Fruit fly (Drosophila melanogaster) whole organism, embryonic: Measurements from ENCODE around the gene Polr2I.

Source experiments
- Ada2b ChIP-seq: fragments of 200-800 bp; sonication (Bioruptor generic); IDR thresholded peaks from 2 replicates; pipeline ENCODE4 v1.3.6; 2022; ENCODE audit warnings: missing biosample characterization, missing genetic modification characterization
- B-H2 ChIP-seq: fragments of 200-800 bp; sonication (Bioruptor generic); optimal IDR thresholded peaks from 2 replicates; lab custom pipeline; 2018; ENCODE audit warnings: missing biosample characterization, mild to moderate bottlenecking, missing genetic modification characterization
- CG1024 ChIP-seq: fragments of 200-800 bp; sonication (Bioruptor generic); IDR thresholded peaks from 2 replicates; pipeline ENCODE4 v1.3.6; 2022; ENCODE audit warnings: missing biosample characterization, missing genetic modification characterization
- CG10267 ChIP-seq: fragments of 200-800 bp; sonication (Bioruptor generic); optimal IDR thresholded peaks from 2 replicates; lab custom pipeline; 2018; ENCODE audit warnings: missing biosample characterization, mild to moderate bottlenecking, missing genetic modification characterization, moderate library complexity
- CG10543 ChIP-seq: fragments of 200-800 bp; sonication (Bioruptor generic); optimal IDR thresholded peaks from 3 replicates; lab custom pipeline; 2017; ENCODE audit warnings: missing biosample characterization, mild to moderate bottlenecking, missing genetic modification characterization, moderate library complexity
- CG10565 ChIP-seq: fragments of 200-800 bp; sonication (Bioruptor generic); optimal IDR thresholded peaks from 3 replicates; lab custom pipeline; 2016; ENCODE audit warnings: missing biosample characterization, mild to moderate bottlenecking, missing genetic modification characterization
- CG12104 ChIP-seq: fragments of 200-800 bp; sonication (Bioruptor generic); optimal IDR thresholded peaks from 3 replicates; lab custom pipeline; 2016; ENCODE audit warnings: missing biosample characterization, missing genetic modification characterization
- CG12219 ChIP-seq: fragments of 200-800 bp; sonication (Bioruptor generic); optimal IDR thresholded peaks from 3 replicates; lab custom pipeline; 2018; ENCODE audit warnings: missing biosample characterization, mild to moderate bottlenecking, missing genetic modification characterization
- CG12769 ChIP-seq: fragments of 200-800 bp; sonication (Bioruptor generic); optimal IDR thresholded peaks from 2 replicates; lab custom pipeline; 2019; ENCODE audit warnings: missing biosample characterization, mild to moderate bottlenecking, missing genetic modification characterization, moderate library complexity
- CG12942 ChIP-seq: fragments of 200-800 bp; sonication (Bioruptor generic); optimal IDR thresholded peaks from 3 replicates; lab custom pipeline; 2016; ENCODE audit warnings: missing biosample characterization, missing genetic modification characterization
- CG1529 ChIP-seq: fragments of 200-800 bp; sonication (Bioruptor generic); optimal IDR thresholded peaks from 3 replicates; lab custom pipeline; 2018; ENCODE audit warnings: missing biosample characterization, missing genetic modification characterization
- CG15479 ChIP-seq: fragments of 200-800 bp; sonication (Bioruptor generic); optimal IDR thresholded peaks from 3 replicates; lab custom pipeline; 2019; ENCODE audit warnings: missing biosample characterization, mild to moderate bottlenecking, missing genetic modification characterization, moderate library complexity
- CG1647 ChIP-seq: fragments of 200-800 bp; sonication (Bioruptor generic); optimal IDR thresholded peaks from 3 replicates; lab custom pipeline; 2016; ENCODE audit warnings: missing biosample characterization, missing genetic modification characterization
- CG17361 ChIP-seq: fragments of 200-800 bp; sonication (Bioruptor generic); IDR thresholded peaks from 3 replicates; pipeline ENCODE4 v1.3.6; 2022; ENCODE audit warnings: missing biosample characterization, missing genetic modification characterization
- CG2712 ChIP-seq: fragments of 200-800 bp; optimal IDR thresholded peaks from 3 replicates; lab custom pipeline; 2019; ENCODE audit warnings: missing biosample characterization, mild to moderate bottlenecking, missing genetic modification characterization, moderate library complexity
- CG2875 ChIP-seq: fragments of 200-800 bp; sonication (Bioruptor generic); optimal IDR thresholded peaks from 2 replicates; lab custom pipeline; 2017; ENCODE audit warnings: missing biosample characterization, mild to moderate bottlenecking, missing genetic modification characterization, missing genetic modification reagents
- CG30020 ChIP-seq: fragments of 200-800 bp; optimal IDR thresholded peaks from 2 replicates; lab custom pipeline; 2019; ENCODE audit warnings: missing biosample characterization, mild to moderate bottlenecking, missing genetic modification characterization, moderate library complexity
- CG30431 ChIP-seq: fragments of 200-800 bp; sonication (Bioruptor generic); optimal IDR thresholded peaks from 2 replicates; lab custom pipeline; 2017; ENCODE audit warnings: missing biosample characterization, missing genetic modification characterization
- CG31365 ChIP-seq: fragments of 200-800 bp; sonication (Bioruptor generic); optimal IDR thresholded peaks from 2 replicates; lab custom pipeline; 2018; ENCODE audit warnings: missing biosample characterization, mild to moderate bottlenecking, missing genetic modification characterization
- CG32772 ChIP-seq: fragments of 200-800 bp; sonication (Bioruptor generic); IDR thresholded peaks from 2 replicates; pipeline ENCODE4 v1.3.6; 2022; ENCODE audit warnings: missing biosample characterization, missing genetic modification characterization
- CG8281 ChIP-seq: fragments of 200-800 bp; sonication (Bioruptor generic); optimal IDR thresholded peaks from 2 replicates; lab custom pipeline; 2018; ENCODE audit warnings: missing biosample characterization, mild to moderate bottlenecking, missing genetic modification characterization, moderate library complexity
- CG8388 ChIP-seq: fragments of 200-800 bp; sonication (Bioruptor generic); optimal IDR thresholded peaks from 2 replicates; lab custom pipeline; 2019; ENCODE audit warnings: missing biosample characterization, mild to moderate bottlenecking, missing genetic modification characterization, moderate library complexity
- D19A ChIP-seq: fragments of 200-800 bp; optimal IDR thresholded peaks from 3 replicates; lab custom pipeline; 2019; ENCODE audit warnings: missing biosample characterization, mild to moderate bottlenecking, missing genetic modification characterization, moderate library complexity
- D19B ChIP-seq: fragments of 200-800 bp; sonication (Bioruptor generic); optimal IDR thresholded peaks from 2 replicates; lab custom pipeline; 2017; ENCODE audit warnings: missing biosample characterization, mild to moderate bottlenecking, missing genetic modification characterization
- Dip3 ChIP-seq: fragments of 200-800 bp; sonication (Bioruptor generic); optimal IDR thresholded peaks from 3 replicates; lab custom pipeline; 2016; ENCODE audit warnings: missing biosample characterization, missing genetic modification characterization
- Drgx ChIP-seq: fragments of 200-800 bp; sonication (Bioruptor generic); IDR thresholded peaks from 2 replicates; pipeline ENCODE4 v1.3.6; 2022; ENCODE audit warnings: missing biosample characterization, missing genetic modification characterization
- Elba2 ChIP-seq: fragments of 200-800 bp; sonication (Bioruptor generic); optimal IDR thresholded peaks from 3 replicates; lab custom pipeline; 2016; ENCODE audit warnings: missing biosample characterization, missing genetic modification characterization
- Fer2 ChIP-seq: fragments of 200-800 bp; sonication (Bioruptor generic); optimal IDR thresholded peaks from 2 replicates; lab custom pipeline; 2018; ENCODE audit warnings: missing biosample characterization, mild to moderate bottlenecking, missing genetic modification characterization, moderate library complexity
- GATAe ChIP-seq: fragments of 200-800 bp; sonication (Bioruptor generic); conservative IDR thresholded peaks from 2 replicates; pipeline ENCODE4 v1.3.6; 2022; ENCODE audit warnings: missing biosample characterization, missing genetic modification characterization
- Lim3 ChIP-seq: fragments of 200-800 bp; sonication (Bioruptor generic); IDR thresholded peaks from 2 replicates; pipeline ENCODE4 v1.3.6; 2022; ENCODE audit warnings: missing biosample characterization, missing genetic modification characterization
- Max ChIP-seq: fragments of 200-800 bp; sonication (Bioruptor generic); optimal IDR thresholded peaks from 2 replicates; lab custom pipeline; 2016; ENCODE audit warnings: missing biosample characterization, mild to moderate bottlenecking, missing genetic modification characterization
- Spps ChIP-seq: fragments of 200-800 bp; sonication (Bioruptor generic); optimal IDR thresholded peaks from 2 replicates; lab custom pipeline; 2018; ENCODE audit warnings: missing biosample characterization, mild to moderate bottlenecking, missing genetic modification characterization
- Ssrp ChIP-seq: fragments of 200-800 bp; sonication (Bioruptor generic); optimal IDR thresholded peaks from 2 replicates; lab custom pipeline; 2018; ENCODE audit warnings: missing biosample characterization, mild to moderate bottlenecking, missing genetic modification characterization, moderate library complexity
- Stat92E ChIP-seq, 3 experiments: fragments of >200 bp in 2 of 3; fragments of 200-800 bp in 1 of 3; sonication (Bioruptor generic) in 1 of 3; optimal IDR thresholded peaks; 2 replicates each; lab custom pipeline; 2017 to 2019; ENCODE audit warnings: missing biosample characterization in 3 of 3, missing genetic modification characterization in 3 of 3, mild to moderate bottlenecking in 1 of 3, moderate library complexity in 1 of 3
- bcd ChIP-seq: fragments of 200-800 bp; sonication (Bioruptor generic); optimal IDR thresholded peaks from 2 replicates; lab custom pipeline; 2017; ENCODE audit warnings: missing biosample characterization, mild to moderate bottlenecking, missing genetic modification characterization
- dimm ChIP-seq: fragments of 200-800 bp; sonication (Bioruptor generic); IDR thresholded peaks from 2 replicates; pipeline ENCODE4 v1.3.6; 2022; ENCODE audit warnings: missing biosample characterization, missing genetic modification characterization
- dmrt11E ChIP-seq: fragments of 200-800 bp; sonication (Bioruptor generic); optimal IDR thresholded peaks from 3 replicates; lab custom pipeline; 2018; ENCODE audit warnings: missing biosample characterization, mild to moderate bottlenecking, missing genetic modification characterization, moderate library complexity
- hth ChIP-seq: fragments of >200 bp; optimal IDR thresholded peaks from 2 replicates; lab custom pipeline; 2017; ENCODE audit warnings: inconsistent platforms
- insv ChIP-seq, 2 experiments: fragments of 200-800 bp; sonication (Bioruptor generic); optimal IDR thresholded peaks; 3 replicates each; lab custom pipeline; 2016 to 2018; ENCODE audit warnings: missing biosample characterization in 2 of 2, missing genetic modification characterization in 2 of 2
- jing ChIP-seq: fragments of 200-800 bp; sonication (Bioruptor generic); optimal IDR thresholded peaks from 2 replicates; lab custom pipeline; 2018; ENCODE audit warnings: missing biosample characterization, mild to moderate bottlenecking, missing genetic modification characterization
- maf-S ChIP-seq: fragments of 200-800 bp; sonication (Bioruptor generic); optimal IDR thresholded peaks from 2 replicates; lab custom pipeline; 2016; ENCODE audit warnings: missing biosample characterization, missing genetic modification characterization
- odd ChIP-seq: fragments of 200-800 bp; sonication (Bioruptor generic); optimal IDR thresholded peaks from 2 replicates; lab custom pipeline; 2017; ENCODE audit warnings: missing biosample characterization, mild to moderate bottlenecking, missing genetic modification characterization
- pan ChIP-seq, 4 experiments: fragments of >200 bp in 3 of 4; fragments of 200-800 bp in 1 of 4; sonication (Bioruptor generic) in 1 of 4; optimal IDR thresholded peaks in 3 of 4; IDR thresholded peaks in 1 of 4; 2 replicates each; pipeline versions ENCODE4 v1.3.6 to Lab custom; 2017 to 2022; ENCODE audit warnings: missing biosample characterization in 2 of 4, missing genetic modification characterization in 2 of 4, mixed read lengths in 1 of 4
- run ChIP-seq: fragments of 200-800 bp; sonication (Bioruptor generic); optimal IDR thresholded peaks from 3 replicates; lab custom pipeline; 2018; ENCODE audit warnings: missing biosample characterization, mild to moderate bottlenecking, missing genetic modification characterization
- stwl ChIP-seq: fragments of 200-800 bp; sonication (Bioruptor generic); optimal IDR thresholded peaks from 3 replicates; lab custom pipeline; 2018; ENCODE audit warnings: missing biosample characterization, mild to moderate bottlenecking, missing genetic modification characterization, moderate library complexity
- tin ChIP-seq: fragments of 200-800 bp; sonication (Bioruptor generic); optimal IDR thresholded peaks from 3 replicates; lab custom pipeline; 2016; ENCODE audit warnings: missing biosample characterization, missing genetic modification characterization
- trem ChIP-seq: fragments of 200-800 bp; optimal IDR thresholded peaks from 3 replicates; lab custom pipeline; 2019; ENCODE audit warnings: missing biosample characterization, mild to moderate bottlenecking, missing genetic modification characterization, moderate library complexity
- unpg ChIP-seq: fragments of 200-800 bp; sonication (Bioruptor generic); optimal IDR thresholded peaks from 3 replicates; lab custom pipeline; 2018; ENCODE audit warnings: missing biosample characterization, mild to moderate bottlenecking, missing genetic modification characterization, moderate library complexity

The Polr2I gene

DNA sequence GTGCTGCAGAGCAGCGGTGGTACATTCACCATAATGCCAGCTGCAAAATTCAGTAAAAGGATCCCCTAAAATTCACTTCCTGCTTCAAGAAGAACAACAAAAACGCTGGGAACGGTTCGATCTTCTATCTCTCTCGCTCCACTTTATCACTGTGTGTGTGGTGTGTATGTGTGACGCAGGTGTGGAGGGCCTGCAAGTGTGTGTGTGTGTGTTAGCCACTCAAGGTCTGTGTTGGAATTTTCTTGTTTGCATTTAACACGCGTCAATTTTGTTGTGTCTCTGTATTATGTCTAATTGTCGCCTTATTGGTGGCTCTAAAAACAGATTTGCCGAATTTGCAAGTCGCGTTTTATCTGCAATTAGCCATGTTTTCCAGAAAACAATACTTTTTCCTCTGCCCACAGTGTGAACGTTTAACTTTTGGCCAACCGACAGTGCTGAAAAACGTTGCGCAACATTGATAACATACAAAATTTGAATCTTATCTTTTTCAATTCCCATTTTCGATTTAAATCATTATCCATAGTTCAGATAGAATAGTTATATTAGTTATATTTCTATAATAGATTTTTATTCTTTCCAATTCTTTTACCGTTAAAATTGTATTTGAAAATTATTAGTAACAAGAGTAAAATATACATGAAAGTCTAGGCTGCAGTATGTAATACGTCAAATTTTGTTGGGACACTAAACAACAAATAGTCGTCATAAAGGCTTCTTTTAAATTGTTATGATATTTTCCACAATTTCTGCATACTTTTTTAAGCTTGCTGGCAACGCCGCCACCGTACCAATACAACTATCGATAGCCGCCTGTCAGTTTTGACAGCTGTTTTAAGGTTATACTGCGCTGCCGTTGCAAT, 17.6 kb downstream of the Polr2I start, which contains the start of the genes Afti and ATPsynE (continued):
- TF ChIP-seq tin (GFP tag; lab: Kevin White, UChicago): peak; percentile 77
- TF ChIP-seq B-H2 (GFP tag; lab: Kevin White, UChicago): peak; percentile 81
- no peak for TF ChIP-seq hth
- TF ChIP-seq D19A: no peak
- no peak for TF ChIP-seq unpg (GFP tag; lab: Kevin White, UChicago)
- peak; percentile 79 for TF ChIP-seq stwl (tag; lab: Kevin White, UChicago)
- TF ChIP-seq CG2875 (GFP tag; lab: Kevin White, UChicago): no peak
- TF ChIP-seq CG12219: peak; percentile 5
- no peak for TF ChIP-seq Stat92E (GFP tag; optimal IDR thresholded peaks at IDR 0.05; lab: Kevin White, UChicago)
- TF ChIP-seq CG8281 (tag; lab: Kevin White, UChicago): no peak
- no peak for TF ChIP-seq pan (optimal IDR thresholded peaks at IDR 0.05; lab: Kevin White, UChicago)
- peak in 1 of 2 experiments; percentile 78 for TF ChIP-seq pan (GFP tag; optimal IDR thresholded peaks at IDR 0.05 in 1 of 2, IDR thresholded peaks at IDR 0.05 in 1 of 2)
- no peak for TF ChIP-seq Spps (tag; lab: Kevin White, UChicago)
- peak; percentile 71 for TF ChIP-seq Fer2 (tag; lab: Kevin White, UChicago)
- peak; percentile 44 for TF ChIP-seq CG12769 (tag; lab: Kevin White, UChicago)
- peak; percentile 67 for TF ChIP-seq dmrt11E (tag; lab: Kevin White, UChicago)
- TF ChIP-seq dimm (GFP tag; lab: Robert Waterston, UW): no peak
- TF ChIP-seq CG12104 (GFP tag; lab: Kevin White, UChicago): peak; percentile 60
- TF ChIP-seq Drgx: 0 out of 2 replicates have a peak, but pooled peaks have one; percentile 15
- peak; percentile 70 for TF ChIP-seq CG2712
- peak; percentile 37 for TF ChIP-seq maf-S (GFP tag; lab: Kevin White, UChicago)
- TF ChIP-seq Ssrp (tag; lab: Kevin White, UChicago): peak; percentile 63
- TF ChIP-seq jing (GFP tag; lab: Kevin White, UChicago): peak; percentile 20
- no peak for TF ChIP-seq CG15479 (GFP tag; lab: Kevin White, UChicago)
- no peak for TF ChIP-seq run (tag; lab: Kevin White, UChicago)
- no peak for TF ChIP-seq CG31365 (tag; lab: Kevin White, UChicago)
- TF ChIP-seq CG10543 (GFP tag; lab: Kevin White, UChicago): peak; percentile 85
- no peak for TF ChIP-seq Lim3
- peak; percentile 47; the same call in 1 of the 2 replicates for TF ChIP-seq CG1024 (GFP tag; lab: Robert Waterston, UW)
- peak; percentile 29 for TF ChIP-seq Max (GFP tag; lab: Kevin White, UChicago)
- TF ChIP-seq D19B: peak; percentile 48
- peak; percentile 65 for TF ChIP-seq CG12942 (GFP tag; lab: Kevin White, UChicago)
- peak; percentile 93 for TF ChIP-seq CG10267 (tag; lab: Kevin White, UChicago)
- no peak for TF ChIP-seq odd
- peak; percentile 58 for TF ChIP-seq CG1647
- peak; percentile 68 for TF ChIP-seq CG32772 (GFP tag; lab: Robert Waterston, UW)
- TF ChIP-seq CG10565 (GFP tag; lab: Kevin White, UChicago): peak; percentile 43
- TF ChIP-seq CG30020 (tag; lab: Kevin White, UChicago): no peak
- TF ChIP-seq Dip3 (GFP tag; lab: Kevin White, UChicago): peak; percentile 64
- no peak for TF ChIP-seq CG1529 (GFP tag; lab: Kevin White, UChicago)
- TF ChIP-seq CG30431 (GFP tag; lab: Kevin White, UChicago): no peak
- no peak for TF ChIP-seq GATAe
- peak; percentile 85 for TF ChIP-seq Elba2 (GFP tag; lab: Kevin White, UChicago)
- TF ChIP-seq CG8388 (GFP tag; lab: Kevin White, UChicago): no peak
- TF ChIP-seq bcd (GFP tag; lab: Kevin White, UChicago): peak; percentile 72
- peak; percentile 74 for TF ChIP-seq trem
- peak; percentile 74 for TF ChIP-seq CG17361 (GFP tag; lab: Robert Waterston, UW)
- no peak for TF ChIP-seq insv (GFP tag; optimal IDR thresholded peaks at IDR 0.05; lab: Kevin White, UChicago)
- TF ChIP-seq Ada2b: peak; percentile 18; the same call in 1 of the 2 replicates
